Worm (Caenorhabditis elegans): Measurements from ENCODE around the gene spp-9.

Gene spp-9

ce11 chrX:11468814-11469213, 18.8 kb upstream of the spp-9 start:
- no peak for TF ChIP-seq tbx-11 (GFP tag; IDR thresholded peaks at IDR 0.05)
- TF ChIP-seq aly-1 (tag; optimal IDR thresholded peaks at IDR 0.05), result no peak
- no peak for TF ChIP-seq F13C5.2 (tag; optimal IDR thresholded peaks at IDR 0.05)
- no peak for TF ChIP-seq B0310.2 (tag; optimal IDR thresholded peaks at IDR 0.05)
- TF ChIP-seq ceh-36 (tag; optimal IDR thresholded peaks at IDR 0.05), result no peak

- TF ChIP-seq hmbx-1 (tag; optimal IDR thresholded peaks at IDR 0.05), result no peak
Observed at ce11 chrX:11469600-11469999, 18.0 kb upstream of the spp-9 start.

- TF ChIP-seq hmbx-1 (tag; optimal IDR thresholded peaks at IDR 0.05) (no peak), ets-7 (tag; optimal IDR thresholded peaks at IDR 0.05) (no peak), F13C5.2 (tag; optimal IDR thresholded peaks at IDR 0.05) (no peak), hnd-1 (tag; optimal IDR thresholded peaks at IDR 0.05) (no peak), flt-1 (GFP tag; IDR thresholded peaks at IDR 0.05) (no peak), tra-4 (tag; optimal IDR thresholded peaks at IDR 0.05) (no peak), aly-1 (tag; optimal IDR thresholded peaks at IDR 0.05) (no peak), ama-1 (optimal IDR thresholded peaks at IDR 0.05) (no peak), hmg-4 (GFP tag; optimal IDR thresholded peaks at IDR 0.05) (no peak), ceh-36 (tag; optimal IDR thresholded peaks at IDR 0.05) (no peak), pes-1 (GFP tag; IDR thresholded peaks at IDR 0.05) (no peak), B0310.2 (tag; optimal IDR thresholded peaks at IDR 0.05) (no peak), tbx-37 (GFP tag; conservative IDR thresholded peaks at IDR 0.05) (no peak), ceh-13 (GFP tag; optimal IDR thresholded peaks at IDR 0.05) (no peak), scrt-1 (GFP tag; IDR thresholded peaks at IDR 0.05) (no peak), tbx-11 (GFP tag; IDR thresholded peaks at IDR 0.05) (no peak), sea-1 (GFP tag; conservative IDR thresholded peaks at IDR 0.05) (no peak)
Observed at ce11 chrX:11471409-11471808, 16.2 kb upstream of the spp-9 start.

ce11 chrX:11471893-11472292, 15.7 kb upstream of the spp-9 start:
- TF ChIP-seq tra-4 (tag; optimal IDR thresholded peaks at IDR 0.05) (no peak), pes-1 (GFP tag; IDR thresholded peaks at IDR 0.05) (no peak), tbx-37 (GFP tag; conservative IDR thresholded peaks at IDR 0.05) (no peak), hmg-4 (GFP tag; optimal IDR thresholded peaks at IDR 0.05) (no peak), aly-1 (tag; optimal IDR thresholded peaks at IDR 0.05) (no peak), scrt-1 (GFP tag; IDR thresholded peaks at IDR 0.05) (no peak), tbx-11 (GFP tag; IDR thresholded peaks at IDR 0.05) (no peak), ceh-13 (GFP tag; optimal IDR thresholded peaks at IDR 0.05) (no peak), sea-1 (GFP tag; conservative IDR thresholded peaks at IDR 0.05) (no peak), ceh-36 (tag; optimal IDR thresholded peaks at IDR 0.05) (no peak), hnd-1 (tag; optimal IDR thresholded peaks at IDR 0.05) (no peak), B0310.2 (tag; optimal IDR thresholded peaks at IDR 0.05) (no peak), ets-7 (tag; optimal IDR thresholded peaks at IDR 0.05) (no peak), flt-1 (GFP tag; IDR thresholded peaks at IDR 0.05) (no peak), ama-1 (optimal IDR thresholded peaks at IDR 0.05) (no peak), hmbx-1 (tag; optimal IDR thresholded peaks at IDR 0.05) (no peak), F13C5.2 (tag; optimal IDR thresholded peaks at IDR 0.05) (no peak)

- no peak for TF ChIP-seq tbx-11 (GFP tag; IDR thresholded peaks at IDR 0.05)
- TF ChIP-seq hmg-4 (GFP tag; optimal IDR thresholded peaks at IDR 0.05), result no peak
- no peak for TF ChIP-seq aly-1 (tag; optimal IDR thresholded peaks at IDR 0.05)
- TF ChIP-seq ets-7 (tag; optimal IDR thresholded peaks at IDR 0.05), result no peak
- TF ChIP-seq tra-4 (tag; optimal IDR thresholded peaks at IDR 0.05), result no peak
- no peak for TF ChIP-seq tbx-37 (GFP tag; conservative IDR thresholded peaks at IDR 0.05)
- no peak for TF ChIP-seq B0310.2 (tag; optimal IDR thresholded peaks at IDR 0.05)
- TF ChIP-seq sea-1 (GFP tag; conservative IDR thresholded peaks at IDR 0.05), result no peak
Observed at ce11 chrX:11472407-11472806, 15.2 kb upstream of the spp-9 start.

ce11 chrX:11472953-11473671, 14.5 kb upstream of the spp-9 start:
- peak; percentile 42 for TF ChIP-seq aly-1 (tag; optimal IDR thresholded peaks at IDR 0.05)
- TF ChIP-seq sea-1 (GFP tag; conservative IDR thresholded peaks at IDR 0.05), result no peak

- TF ChIP-seq scrt-1 (GFP tag; IDR thresholded peaks at IDR 0.05) (no peak), hnd-1 (tag; optimal IDR thresholded peaks at IDR 0.05) (no peak)
Observed at ce11 chrX:11474149-11474585, 13.4 kb upstream of the spp-9 start.

ce11 chrX:11474605-11475385, 12.8 kb upstream of the spp-9 start:
- TF ChIP-seq B0310.2 (tag; optimal IDR thresholded peaks at IDR 0.05), result no peak

- TF ChIP-seq tra-4 (tag; optimal IDR thresholded peaks at IDR 0.05) (no peak), flt-1 (GFP tag; IDR thresholded peaks at IDR 0.05) (no peak), hmbx-1 (tag; optimal IDR thresholded peaks at IDR 0.05) (no peak)
Observed at ce11 chrX:11475780-11476179, 11.8 kb upstream of the spp-9 start.

Measured in whole organism, early embryonic.